Worm (Caenorhabditis elegans): ENCODE results near the gene nrfl-1.
A peak's percentile ranks its signal among the peaks of the same experiment; 100 is the strongest.

DNA sequence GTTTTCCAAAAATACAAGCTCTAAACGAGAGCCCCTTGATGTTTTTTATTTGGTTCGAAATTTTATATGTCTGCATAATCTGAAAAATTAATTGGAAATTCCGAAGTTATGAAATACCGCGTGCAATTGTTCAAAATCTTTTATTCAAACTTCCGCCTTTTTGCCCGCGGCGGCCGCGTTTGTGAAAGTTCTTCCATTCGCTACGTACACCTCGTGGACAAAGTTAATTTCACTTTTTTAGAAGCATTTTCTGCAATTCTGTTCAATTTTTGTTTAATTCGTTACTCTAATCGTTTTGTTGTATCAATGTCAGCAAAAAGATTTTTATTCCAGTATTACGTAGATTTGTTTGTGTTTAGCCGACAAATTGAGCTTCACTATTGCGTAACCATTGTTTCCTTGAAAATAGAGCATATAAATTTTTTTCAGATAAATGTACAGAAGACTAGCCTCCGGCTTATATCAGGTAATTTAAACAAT is 44.6 kb upstream of the nrfl-1 start, which contains the start of gene mppb-1:
- TF ChIP-seq ama-1 (optimal IDR thresholded peaks at IDR 0.05) (no peak), elt-2 (tag; optimal IDR thresholded peaks at IDR 0.05) (peak; percentile 49), ets-4 (tag; optimal IDR thresholded peaks at IDR 0.05) (peak; percentile 83), tbx-2 (tag; optimal IDR thresholded peaks at IDR 0.05) (peak; percentile 90), rnt-1 (tag; optimal IDR thresholded peaks at IDR 0.05) (peak; percentile 85), sox-2 (GFP tag; IDR thresholded peaks at IDR 0.05) (no peak), hlh-30 (tag; optimal IDR thresholded peaks at IDR 0.05; ENCODE audit: insufficient read depth) (no peak), pqm-1 (tag; optimal IDR thresholded peaks at IDR 0.05) (peak; percentile 6), unc-86 (tag; optimal IDR thresholded peaks at IDR 0.05) (no peak), npax-4 (tag; optimal IDR thresholded peaks at IDR 0.05) (no peak), nhr-11 (tag; optimal IDR thresholded peaks at IDR 0.05) (no peak)
